Fruit fly (Drosophila melanogaster): ENCODE results near the gene Rpn3.
A peak's percentile ranks its signal among the peaks of the same experiment; 100 is the strongest.

Gene Rpn3

dm6 chr2L:19009130-19009529 is 42.5 kb upstream of the Rpn3 start, which contains the start of gene RpL30 (continued):
- peak; percentile 61 for TF ChIP-seq tio (GFP tag; optimal IDR thresholded peaks at IDR 0.05)
- peak; percentile 75 for TF ChIP-seq Bdp1 (GFP tag; optimal IDR thresholded peaks at IDR 0.05)
- TF ChIP-seq CG7839 (tag; optimal IDR thresholded peaks at IDR 0.05) = peak; percentile 85
- TF ChIP-seq fru (optimal IDR thresholded peaks at IDR 0.05) = no peak
- TF ChIP-seq CG2875 (GFP tag; optimal IDR thresholded peaks at IDR 0.05) = peak; percentile 92
- TF ChIP-seq slp2 (GFP tag; optimal IDR thresholded peaks at IDR 0.05) = peak; percentile 84
- TF ChIP-seq cato (GFP tag; optimal IDR thresholded peaks at IDR 0.05; ENCODE audit: borderline replicate concordance) = peak; percentile 9
- peak; percentile 78 for TF ChIP-seq Opbp (GFP tag; IDR thresholded peaks at IDR 0.05; ENCODE audit: partially characterized antibody)
- peak; percentile 69 for TF ChIP-seq bab2 (GFP tag; optimal IDR thresholded peaks at IDR 0.05)
- TF ChIP-seq row (GFP tag; IDR thresholded peaks at IDR 0.05) = peak; percentile 60
- peak; percentile 100 for TF ChIP-seq dm (GFP tag; optimal IDR thresholded peaks at IDR 0.05)
- TF ChIP-seq CG1647 (GFP tag; optimal IDR thresholded peaks at IDR 0.05) = peak; percentile 84
- peak; percentile 86; the same call in 3 of the 4 replicates for TF ChIP-seq chinmo (GFP tag; IDR thresholded peaks at IDR 0.05; ENCODE audit: partially characterized antibody)
- TF ChIP-seq ken (GFP tag; IDR thresholded peaks at IDR 0.05) = peak; percentile 88
- TF ChIP-seq CG10147 (GFP tag; optimal IDR thresholded peaks at IDR 0.05) = peak; percentile 85
- TF ChIP-seq pan (optimal IDR thresholded peaks at IDR 0.05) = no peak
- peak in 1 of 2 experiments; percentile 85 for TF ChIP-seq pan (GFP tag; optimal IDR thresholded peaks at IDR 0.05 in 1 of 2, IDR thresholded peaks at IDR 0.05 in 1 of 2)
- TF ChIP-seq CG4820 (GFP tag; optimal IDR thresholded peaks at IDR 0.05) = peak; percentile 74
- peak; percentile 64 for TF ChIP-seq CG3838 (GFP tag; optimal IDR thresholded peaks at IDR 0.05)
- TF ChIP-seq CkIIα-i1 (GFP tag; IDR thresholded peaks at IDR 0.05) = 0 out of 2 replicates have a peak, but pooled peaks have one; percentile 52
- TF ChIP-seq abd-A (tag; optimal IDR thresholded peaks at IDR 0.05) = peak; percentile 93
- peak; percentile 74 for TF ChIP-seq CG3995 (GFP tag; optimal IDR thresholded peaks at IDR 0.05)
- peak; percentile 55; the same call in 1 of the 2 replicates for TF ChIP-seq CG43689 (GFP tag; IDR thresholded peaks at IDR 0.05)
- TF ChIP-seq tna (GFP tag; IDR thresholded peaks at IDR 0.05; ENCODE audit: partially characterized antibody) = no peak
- peak; percentile 85 for TF ChIP-seq Jarid2 (GFP tag; optimal IDR thresholded peaks at IDR 0.05)
- TF ChIP-seq CG11696 (GFP tag; IDR thresholded peaks at IDR 0.05) = no peak; the same call in 1 of the 2 replicates
- peak; percentile 90 for TF ChIP-seq seq (GFP tag; IDR thresholded peaks at IDR 0.05)
- TF ChIP-seq ase (GFP tag; IDR thresholded peaks at IDR 0.05) = peak; percentile 84
- peak; percentile 71; the same call in 2 of the 3 replicates for TF ChIP-seq z (GFP tag; IDR thresholded peaks at IDR 0.05)
- TF ChIP-seq pzg (GFP tag; optimal IDR thresholded peaks at IDR 0.05) = peak; percentile 100
- peak; percentile 75 for TF ChIP-seq CG7928 (GFP tag; optimal IDR thresholded peaks at IDR 0.05)
- TF ChIP-seq CG13123 (GFP tag; optimal IDR thresholded peaks at IDR 0.05) = peak; percentile 82
- TF ChIP-seq CG32767 (GFP tag; IDR thresholded peaks at IDR 0.05) = peak; percentile 56
- peak; percentile 55; the same call in 1 of the 2 replicates for TF ChIP-seq cas (GFP tag; IDR thresholded peaks at IDR 0.05)
- TF ChIP-seq CG8388 (GFP tag; optimal IDR thresholded peaks at IDR 0.05) = peak; percentile 82
- TF ChIP-seq sna (GFP tag; IDR thresholded peaks at IDR 0.05; ENCODE audit: partially characterized antibody) = peak; percentile 19; the same call in 1 of the 2 replicates
- TF ChIP-seq wdn (GFP tag; IDR thresholded peaks at IDR 0.05) = peak; percentile 85
- peak; percentile 63 for TF ChIP-seq CG6654 (GFP tag; optimal IDR thresholded peaks at IDR 0.05)
- TF ChIP-seq lilli (GFP tag; optimal IDR thresholded peaks at IDR 0.05) = peak; percentile 79
- peak; percentile 80 for TF ChIP-seq trh (GFP tag; optimal IDR thresholded peaks at IDR 0.05)
- peak; percentile 76 for TF ChIP-seq dmrt99B (tag; optimal IDR thresholded peaks at IDR 0.05)
- peak; percentile 90 for TF ChIP-seq sens-2 (GFP tag; IDR thresholded peaks at IDR 0.05)
- peak; percentile 70 for TF ChIP-seq CG13424 (tag; optimal IDR thresholded peaks at IDR 0.05)
- TF ChIP-seq CG5180 (GFP tag; optimal IDR thresholded peaks at IDR 0.05) = peak; percentile 70
- peak; percentile 99 for TF ChIP-seq Hmr (GFP tag; optimal IDR thresholded peaks at IDR 0.05)
- peak; percentile 95 for TF ChIP-seq CG13624 (GFP tag; optimal IDR thresholded peaks at IDR 0.05)
- peak; percentile 79 for TF ChIP-seq dmrt11E (tag; optimal IDR thresholded peaks at IDR 0.05)
- TF ChIP-seq rib (GFP tag; IDR thresholded peaks at IDR 0.05) = peak; percentile 76
- TF ChIP-seq Six4 (GFP tag; optimal IDR thresholded peaks at IDR 0.05) = peak; percentile 73
- peak; percentile 69 for TF ChIP-seq amos (GFP tag; IDR thresholded peaks at IDR 0.05; ENCODE audit: partially characterized antibody)
- TF ChIP-seq Lim3 (GFP tag; IDR thresholded peaks at IDR 0.05) = no peak
